Worm (Caenorhabditis elegans): ENCODE measurements around the gene str-18.

DNA sequence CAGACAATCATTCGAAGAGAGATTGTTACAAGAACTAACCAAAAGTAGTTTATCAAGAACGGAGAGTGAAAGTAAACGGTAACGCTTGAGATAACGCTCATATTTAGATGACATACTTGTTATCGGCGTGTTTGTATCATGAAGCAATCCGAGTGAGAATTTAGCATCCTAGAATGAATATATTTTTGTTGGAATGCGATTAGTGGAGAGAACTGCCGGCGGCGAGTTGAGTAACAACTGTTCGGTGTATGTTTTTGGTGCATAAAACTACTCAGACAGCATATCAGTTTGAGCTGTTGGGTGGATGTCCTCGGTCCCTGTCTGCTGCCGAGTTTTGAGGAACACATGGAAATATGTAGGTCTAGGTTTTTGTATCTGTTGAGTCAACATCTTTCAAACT is 8.2 kb downstream of the str-18 start, which contains the start of gene T23D5.3:
- TF ChIP-seq him-1 (tag; optimal IDR thresholded peaks at IDR 0.05), result no peak
- no peak for TF ChIP-seq W03F9.2 (tag; optimal IDR thresholded peaks at IDR 0.05)
- TF ChIP-seq dao-5 (tag; optimal IDR thresholded peaks at IDR 0.05), result no peak
